Fruit fly (Drosophila melanogaster) whole organism, embryonic: ENCODE data around the gene cbt.
A peak's percentile ranks its signal among the peaks of the same experiment; 100 is the strongest.

Experiments
- CG10321 ChIP-seq: fragments of 200-800 bp; sonication (Bioruptor generic); IDR thresholded peaks from 2 replicates; pipeline ENCODE4 v1.3.6; 2022; ENCODE audit warnings: missing biosample characterization, missing genetic modification characterization
- CG11456 ChIP-seq: fragments of 200-800 bp; sonication (Bioruptor generic); IDR thresholded peaks from 3 replicates; pipeline ENCODE4 v1.3.6; 2022; ENCODE audit warnings: missing biosample characterization, missing genetic modification characterization
- CG12659 ChIP-seq: fragments of 200-800 bp; sonication (Bioruptor generic); optimal IDR thresholded peaks from 3 replicates; lab custom pipeline; 2017; ENCODE audit warnings: mild to moderate bottlenecking, missing biosample characterization, missing genetic modification reagents, missing genetic modification characterization
- CG13775 ChIP-seq: fragments of 200-800 bp; sonication (Bioruptor generic); optimal IDR thresholded peaks from 3 replicates; lab custom pipeline; 2017; ENCODE audit warnings: missing biosample characterization, mild to moderate bottlenecking, missing genetic modification characterization
- CG1602 ChIP-seq: fragments of 200-800 bp; sonication (Bioruptor generic); optimal IDR thresholded peaks from 3 replicates; lab custom pipeline; 2016; ENCODE audit warnings: missing biosample characterization, missing genetic modification characterization
- CG17385 ChIP-seq: fragments of 200-800 bp; sonication (Bioruptor generic); optimal IDR thresholded peaks from 3 replicates; lab custom pipeline; 2018; ENCODE audit warnings: missing biosample characterization, mild to moderate bottlenecking, missing genetic modification characterization
- CG18262 ChIP-seq: fragments of 200-800 bp; optimal IDR thresholded peaks from 3 replicates; lab custom pipeline; 2019; ENCODE audit warnings: missing biosample characterization, mild to moderate bottlenecking, missing genetic modification characterization, moderate library complexity
- CG2116 ChIP-seq: fragments of 200-800 bp; sonication (Bioruptor generic); optimal IDR thresholded peaks from 3 replicates; lab custom pipeline; 2018; ENCODE audit warnings: missing biosample characterization, mild to moderate bottlenecking, missing genetic modification characterization
- CG2875 ChIP-seq: fragments of 200-800 bp; sonication (Bioruptor generic); optimal IDR thresholded peaks from 2 replicates; lab custom pipeline; 2017; ENCODE audit warnings: missing biosample characterization, mild to moderate bottlenecking, missing genetic modification characterization, missing genetic modification reagents
- CG32772 ChIP-seq: fragments of 200-800 bp; sonication (Bioruptor generic); IDR thresholded peaks from 2 replicates; pipeline ENCODE4 v1.3.6; 2022; ENCODE audit warnings: missing biosample characterization, missing genetic modification characterization
- CG4707 ChIP-seq: fragments of 200-800 bp; sonication (Bioruptor generic); optimal IDR thresholded peaks from 2 replicates; lab custom pipeline; 2018; ENCODE audit warnings: missing biosample characterization, mild to moderate bottlenecking, missing genetic modification characterization, moderate library complexity
- CG6272 ChIP-seq: fragments of 200-800 bp; sonication (Bioruptor generic); IDR thresholded peaks from 2 replicates; pipeline ENCODE4 v1.3.6; 2022; ENCODE audit warnings: missing biosample characterization, missing genetic modification characterization
- CG7372 ChIP-seq: fragments of 200-800 bp; sonication (Bioruptor generic); IDR thresholded peaks from 2 replicates; pipeline ENCODE4 v1.3.6; 2022; ENCODE audit warnings: missing biosample characterization, missing genetic modification characterization
- CG7745 ChIP-seq: fragments of 200-800 bp; sonication (Bioruptor generic); optimal IDR thresholded peaks from 2 replicates; lab custom pipeline; 2018; ENCODE audit warnings: missing biosample characterization, mild to moderate bottlenecking, missing genetic modification characterization, moderate library complexity
- CG8765 ChIP-seq: fragments of 200-800 bp; sonication (Bioruptor generic); IDR thresholded peaks from 2 replicates; pipeline ENCODE4 v1.3.6; 2022; ENCODE audit warnings: missing biosample characterization, missing genetic modification characterization
- CG9609 ChIP-seq: fragments of 200-800 bp; sonication (Bioruptor generic); optimal IDR thresholded peaks from 3 replicates; lab custom pipeline; 2016; ENCODE audit warnings: missing biosample characterization, missing genetic modification characterization
- Deaf1 ChIP-seq: fragments of 200-800 bp; optimal IDR thresholded peaks from 3 replicates; lab custom pipeline; 2019; ENCODE audit warnings: missing biosample characterization, mild to moderate bottlenecking, missing genetic modification characterization, moderate library complexity
- HLH3B ChIP-seq: fragments of 200-800 bp; sonication (Bioruptor generic); IDR thresholded peaks from 2 replicates; pipeline ENCODE4 v1.3.6; 2022; ENCODE audit warnings: missing biosample characterization, missing genetic modification characterization
- HLH54F ChIP-seq: fragments of 200-800 bp; sonication (Bioruptor generic); optimal IDR thresholded peaks from 3 replicates; lab custom pipeline; 2016; ENCODE audit warnings: missing biosample characterization, missing genetic modification characterization
- Hr3 ChIP-seq: fragments of 200-800 bp; sonication (Bioruptor generic); optimal IDR thresholded peaks from 3 replicates; lab custom pipeline; 2016; ENCODE audit warnings: missing biosample characterization, missing genetic modification characterization
- Lim3 ChIP-seq: fragments of 200-800 bp; sonication (Bioruptor generic); IDR thresholded peaks from 2 replicates; pipeline ENCODE4 v1.3.6; 2022; ENCODE audit warnings: missing biosample characterization, missing genetic modification characterization
- Oaz ChIP-seq: fragments of 200-800 bp; sonication (Bioruptor generic); IDR thresholded peaks from 2 replicates; pipeline ENCODE4 v1.3.6; 2022; ENCODE audit warnings: missing biosample characterization, missing genetic modification characterization
- Ssrp ChIP-seq: fragments of 200-800 bp; sonication (Bioruptor generic); optimal IDR thresholded peaks from 2 replicates; lab custom pipeline; 2018; ENCODE audit warnings: missing biosample characterization, mild to moderate bottlenecking, missing genetic modification characterization, moderate library complexity
- abd-A ChIP-seq: fragments of 200-800 bp; sonication (Bioruptor generic); optimal IDR thresholded peaks from 3 replicates; lab custom pipeline; 2019; ENCODE audit warnings: missing biosample characterization, mild to moderate bottlenecking, missing genetic modification characterization, moderate library complexity
- ash1 ChIP-seq: fragments of 200-800 bp; sonication (Bioruptor generic); optimal IDR thresholded peaks from 2 replicates; lab custom pipeline; 2018; ENCODE audit warnings: missing biosample characterization, mild to moderate bottlenecking, missing genetic modification characterization
- ato ChIP-seq: fragments of 200-800 bp; sonication (Bioruptor generic); IDR thresholded peaks from 2 replicates; pipeline ENCODE4 v1.3.6; 2022; ENCODE audit warnings: missing biosample characterization, missing genetic modification characterization; ENCODE audit not compliant: partially characterized antibody
- bab2 ChIP-seq: fragments of 200-800 bp; sonication (Bioruptor generic); optimal IDR thresholded peaks from 2 replicates; lab custom pipeline; 2016; ENCODE audit warnings: missing biosample characterization, missing genetic modification characterization
- btn ChIP-seq: fragments of 200-800 bp; sonication (Bioruptor generic); optimal IDR thresholded peaks from 2 replicates; lab custom pipeline; 2016; ENCODE audit warnings: missing biosample characterization, missing genetic modification characterization
- cg ChIP-seq: fragments of 200-800 bp; sonication (Bioruptor generic); optimal IDR thresholded peaks from 3 replicates; lab custom pipeline; 2019; ENCODE audit warnings: missing biosample characterization, mild to moderate bottlenecking, missing genetic modification characterization, moderate library complexity
- crc ChIP-seq: fragments of 200-800 bp; sonication (Bioruptor generic); optimal IDR thresholded peaks from 2 replicates; lab custom pipeline; 2016; ENCODE audit warnings: missing biosample characterization, missing genetic modification characterization
- cwo ChIP-seq: fragments of 200-800 bp; sonication (Bioruptor generic); optimal IDR thresholded peaks from 3 replicates; lab custom pipeline; 2017; ENCODE audit warnings: missing biosample characterization, missing genetic modification characterization, mild to moderate bottlenecking, moderate library complexity, missing genetic modification reagents
- dimm ChIP-seq: fragments of 200-800 bp; sonication (Bioruptor generic); IDR thresholded peaks from 2 replicates; pipeline ENCODE4 v1.3.6; 2022; ENCODE audit warnings: missing biosample characterization, missing genetic modification characterization
- exex ChIP-seq: fragments of 200-800 bp; sonication (Bioruptor generic); optimal IDR thresholded peaks from 4 replicates; lab custom pipeline; 2018; ENCODE audit warnings: missing biosample characterization, mild to moderate bottlenecking, missing genetic modification characterization, moderate library complexity
- fd102C ChIP-seq: fragments of 200-800 bp; sonication (Bioruptor generic); optimal IDR thresholded peaks from 2 replicates; lab custom pipeline; 2018; ENCODE audit warnings: missing biosample characterization, mild to moderate bottlenecking, missing genetic modification characterization, moderate library complexity
- fru ChIP-seq: fragments of >200 bp; optimal IDR thresholded peaks from 2 replicates; lab custom pipeline; 2017
- gcm ChIP-seq: fragments of 200-800 bp; sonication (Bioruptor generic); optimal IDR thresholded peaks from 2 replicates; lab custom pipeline; 2019; ENCODE audit warnings: missing biosample characterization, mild to moderate bottlenecking, missing genetic modification characterization, moderate library complexity
- gcm2 ChIP-seq: fragments of 200-800 bp; sonication (Bioruptor generic); optimal IDR thresholded peaks from 2 replicates; lab custom pipeline; 2016; ENCODE audit warnings: missing biosample characterization, missing genetic modification characterization
- grau ChIP-seq: fragments of 200-800 bp; optimal IDR thresholded peaks from 3 replicates; lab custom pipeline; 2019; ENCODE audit warnings: missing biosample characterization, mild to moderate bottlenecking, missing genetic modification characterization, moderate library complexity
- jigr1 ChIP-seq: fragments of 200-800 bp; sonication (Bioruptor generic); IDR thresholded peaks from 3 replicates; pipeline ENCODE4 v1.3.6; 2022; ENCODE audit warnings: missing biosample characterization, missing genetic modification characterization
- org-1 ChIP-seq: fragments of 200-800 bp; sonication (Bioruptor generic); optimal IDR thresholded peaks from 2 replicates; lab custom pipeline; 2017; ENCODE audit warnings: missing biosample characterization, missing genetic modification characterization
- pho ChIP-seq: fragments of 200-800 bp; sonication (Bioruptor generic); optimal IDR thresholded peaks from 2 replicates; lab custom pipeline; 2016; ENCODE audit warnings: missing biosample characterization, missing genetic modification characterization
- ranshi ChIP-seq: fragments of 200-800 bp; sonication (Bioruptor generic); IDR thresholded peaks from 2 replicates; pipeline ENCODE4 v1.3.6; 2022; ENCODE audit warnings: missing biosample characterization, missing genetic modification characterization
- repo ChIP-seq: fragments of 200-800 bp; sonication (Bioruptor generic); optimal IDR thresholded peaks from 2 replicates; lab custom pipeline; 2016; ENCODE audit warnings: missing biosample characterization, missing genetic modification characterization
- sens ChIP-seq: fragments of 200-800 bp; sonication (Bioruptor generic); peaks from one replicate; lab custom pipeline; 2016; ENCODE audit warnings: missing biosample characterization, missing genetic modification characterization
- seq ChIP-seq: fragments of 200-800 bp; sonication (Bioruptor generic); IDR thresholded peaks from 2 replicates; pipeline ENCODE4 v1.3.6; 2022; ENCODE audit warnings: missing biosample characterization, missing genetic modification characterization
- slp2 ChIP-seq: fragments of 200-800 bp; sonication (Bioruptor generic); optimal IDR thresholded peaks from 2 replicates; lab custom pipeline; 2016; ENCODE audit warnings: missing biosample characterization, missing genetic modification characterization
- sug ChIP-seq: fragments of 200-800 bp; optimal IDR thresholded peaks from 2 replicates; lab custom pipeline; 2019; ENCODE audit warnings: missing biosample characterization, mild to moderate bottlenecking, missing genetic modification characterization, moderate library complexity
- tgo ChIP-seq: fragments of 200-800 bp; sonication (Bioruptor generic); IDR thresholded peaks from 3 replicates; pipeline ENCODE4 v1.3.6; 2022; ENCODE audit warnings: missing biosample characterization, missing genetic modification characterization
- toy ChIP-seq: fragments of 200-800 bp; sonication (Bioruptor generic); IDR thresholded peaks from 2 replicates; pipeline ENCODE4 v1.3.6; 2022; ENCODE audit warnings: missing biosample characterization, missing genetic modification characterization
- usp ChIP-seq: fragments of >200 bp; optimal IDR thresholded peaks from 2 replicates; lab custom pipeline; 2017; ENCODE audit warnings: missing biosample characterization, missing genetic modification characterization
- vvl ChIP-seq: fragments of 200-800 bp; sonication (Bioruptor generic); IDR thresholded peaks from 2 replicates; pipeline ENCODE4 v1.3.6; 2022; ENCODE audit warnings: missing biosample characterization, missing genetic modification characterization
- zen2 ChIP-seq: fragments of 200-800 bp; sonication (Bioruptor generic); IDR thresholded peaks from 3 replicates; pipeline ENCODE4 v1.3.6; 2022; ENCODE audit warnings: missing biosample characterization, missing genetic modification characterization; ENCODE audit not compliant: partially characterized antibody

cbt gene

DNA sequence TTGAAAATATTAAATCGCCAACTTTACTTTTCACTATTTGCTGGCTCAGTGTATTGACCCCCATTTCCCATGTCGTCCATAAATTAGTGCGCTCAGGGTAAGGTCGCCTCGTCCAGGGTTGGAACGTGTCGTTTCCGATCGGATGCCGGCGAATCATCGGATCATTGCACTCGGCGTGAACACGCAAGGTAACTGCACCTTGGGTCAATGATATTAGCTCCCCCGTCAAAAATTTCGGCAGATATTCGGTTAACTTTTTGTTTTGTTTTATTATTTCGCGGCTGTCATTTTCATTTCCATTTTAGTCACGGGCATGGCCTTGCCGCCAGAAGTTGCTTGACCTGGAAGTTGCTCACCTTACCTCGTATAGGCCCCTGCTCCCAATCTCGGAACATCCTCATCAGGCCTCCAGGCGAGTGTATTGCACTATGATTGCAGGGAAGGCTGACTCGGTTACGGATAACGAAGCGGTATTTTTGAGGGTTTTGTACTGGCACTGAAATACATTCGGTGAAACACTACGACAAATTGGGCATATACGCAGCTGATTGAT is 9.1 kb upstream of the cbt start (continued):
- TF ChIP-seq btn (GFP tag; lab: Kevin White, UChicago) (no peak), CG13775 (GFP tag; lab: Kevin White, UChicago) (peak; percentile 7), CG7372 (no peak), CG1602 (no peak), CG2116 (GFP tag; lab: Kevin White, UChicago) (no peak), HLH3B (0 out of 2 replicates have a peak, but pooled peaks have one; percentile 3), sens (peak; percentile 29), fd102C (GFP tag; lab: Kevin White, UChicago) (no peak), toy (GFP tag; lab: Robert Waterston, UW) (no peak), gcm (GFP tag; lab: Kevin White, UChicago) (peak; percentile 42), Hr3 (GFP tag; lab: Kevin White, UChicago) (no peak), CG8765 (no peak), Deaf1 (peak; percentile 24), CG7745 (no peak), seq (GFP tag; lab: Robert Waterston, UW) (no peak), CG12659 (GFP tag; lab: Kevin White, UChicago) (peak; percentile 17), dimm (GFP tag; lab: Robert Waterston, UW) (no peak), pho (GFP tag; lab: Kevin White, UChicago) (no peak), fru (lab: Kevin White, UChicago) (no peak), org-1 (GFP tag; lab: Kevin White, UChicago) (no peak), CG18262 (tag; lab: Kevin White, UChicago) (no peak), abd-A (tag; lab: Kevin White, UChicago) (no peak), tgo (GFP tag; lab: Robert Waterston, UW) (no peak), ato (GFP tag; lab: Robert Waterston, UW) (no peak), Oaz (GFP tag; lab: Robert Waterston, UW) (no peak), CG17385 (GFP tag; lab: Kevin White, UChicago) (no peak), Ssrp (tag; lab: Kevin White, UChicago) (peak; percentile 4), sug (no peak), cwo (GFP tag; lab: Kevin White, UChicago) (peak; percentile 8), zen2 (GFP tag; lab: Robert Waterston, UW) (no peak), vvl (GFP tag; lab: Robert Waterston, UW) (no peak), crc (GFP tag; lab: Kevin White, UChicago) (no peak), exex (tag; lab: Kevin White, UChicago) (no peak), ranshi (GFP tag; lab: Robert Waterston, UW) (no peak), cg (no peak), bab2 (GFP tag; lab: Kevin White, UChicago) (no peak), CG11456 (GFP tag; lab: Robert Waterston, UW) (0 out of 3 replicates have a peak, but pooled peaks have one; percentile 1)

DNA sequence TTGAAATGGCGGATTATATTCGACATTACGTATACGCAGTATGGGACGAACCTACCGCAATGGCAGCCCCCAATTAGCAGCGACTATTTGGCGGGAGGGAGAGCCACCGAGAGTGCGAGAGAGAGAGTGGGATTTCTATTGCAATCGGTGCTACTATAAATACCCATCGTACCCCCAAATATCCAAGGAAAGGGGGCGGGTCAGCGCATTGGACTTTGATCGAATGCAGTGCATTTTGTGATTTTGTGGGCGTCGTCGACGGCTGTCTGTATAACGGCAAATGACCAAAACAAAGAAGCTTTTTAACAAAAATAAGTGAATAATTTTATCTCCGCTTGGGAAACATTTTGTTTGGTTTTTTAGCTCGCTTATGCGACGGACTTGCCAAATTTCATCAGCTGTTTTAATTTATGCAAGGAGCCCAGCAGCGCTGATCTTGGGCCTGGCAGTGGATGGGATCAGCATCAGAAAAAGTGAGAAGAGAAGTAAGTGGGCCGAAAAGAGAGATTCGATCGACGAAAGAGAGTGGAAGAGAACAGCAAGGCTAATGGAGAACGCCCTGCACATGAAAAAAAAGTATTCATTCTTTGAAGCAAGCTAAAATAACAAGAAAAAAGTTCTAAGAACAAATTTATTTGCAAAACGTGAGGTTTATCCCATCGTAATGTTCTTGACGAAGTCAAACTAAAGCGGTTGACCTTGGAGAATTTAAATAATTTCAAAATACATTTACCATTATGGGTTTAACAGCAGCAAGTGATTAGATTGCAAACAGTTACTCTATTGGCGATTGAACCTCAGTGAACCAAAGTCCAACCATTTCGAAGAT is 8.4 kb upstream of the cbt start:
- no peak for TF ChIP-seq Lim3
- TF ChIP-seq repo, result no peak
- peak; percentile 23 for TF ChIP-seq HLH54F (GFP tag; lab: Kevin White, UChicago)
- no peak for TF ChIP-seq CG6272
- no peak for TF ChIP-seq CG10321 (GFP tag; lab: Robert Waterston, UW)
- TF ChIP-seq grau (tag; lab: Kevin White, UChicago), result peak; percentile 54
- no peak for TF ChIP-seq CG4707 (GFP tag; lab: Kevin White, UChicago)
- TF ChIP-seq CG9609, result peak; percentile 34
- TF ChIP-seq jigr1 (GFP tag; lab: Robert Waterston, UW), result no peak
- TF ChIP-seq gcm2 (GFP tag; lab: Kevin White, UChicago), result no peak
- TF ChIP-seq ash1, result no peak
- no peak for TF ChIP-seq usp (GFP tag; lab: Kevin White, UChicago)
- peak; percentile 9 for TF ChIP-seq slp2 (GFP tag; lab: Kevin White, UChicago)
- no peak for TF ChIP-seq CG32772 (GFP tag; lab: Robert Waterston, UW)
- no peak for TF ChIP-seq CG2875 (GFP tag; lab: Kevin White, UChicago)
